Fruit fly (Drosophila melanogaster): ENCODE data around the gene Ptpa.

DNA sequence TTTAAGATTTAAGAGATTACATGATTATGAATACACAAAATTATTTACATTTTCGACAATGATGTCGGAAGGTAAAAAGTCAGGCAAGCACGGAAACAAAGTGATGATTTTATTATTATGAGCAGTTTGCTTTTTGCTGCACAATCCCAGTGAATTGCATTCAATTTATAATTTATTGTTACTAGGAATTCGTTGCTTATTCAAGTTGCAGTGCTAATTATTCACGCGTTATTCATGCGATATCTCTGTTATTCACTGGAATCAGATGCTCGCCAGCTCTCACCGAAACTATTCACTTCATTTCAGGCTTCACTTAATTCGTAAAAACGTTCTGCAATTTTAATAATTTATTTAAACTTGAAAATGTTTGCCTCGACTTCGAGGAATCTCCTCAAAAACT lies 23.0 kb upstream of the Ptpa start:
- TF ChIP-seq CG8478 (optimal IDR thresholded peaks at IDR 0.05) (no peak), CTCF (optimal IDR thresholded peaks at IDR 0.05) (no peak)

Data from S2 (cell line).